Fruit fly (Drosophila melanogaster) whole organism, embryonic: ENCODE data around the gene Alg9.
A peak's percentile ranks its signal among the peaks of the same experiment; 100 is the strongest.

Source experiments
- CG10366 ChIP-seq: fragments of 200-800 bp; sonication (Bioruptor generic); IDR thresholded peaks from 2 replicates; pipeline ENCODE4 v1.3.6; 2022; ENCODE audit warnings: missing biosample characterization, missing genetic modification characterization
- CG15696 ChIP-seq: fragments of 200-800 bp; sonication (Bioruptor generic); optimal IDR thresholded peaks from 2 replicates; lab custom pipeline; 2019; ENCODE audit warnings: missing biosample characterization, mild to moderate bottlenecking, missing genetic modification characterization, moderate library complexity
- CG17186 ChIP-seq: fragments of 200-800 bp; sonication (Bioruptor generic); optimal IDR thresholded peaks from 3 replicates; lab custom pipeline; 2017; ENCODE audit warnings: missing biosample characterization, missing genetic modification reagents, missing genetic modification characterization
- CG2678 ChIP-seq: fragments of 200-800 bp; sonication (Bioruptor generic); optimal IDR thresholded peaks from 3 replicates; lab custom pipeline; 2019; ENCODE audit warnings: missing biosample characterization, mild to moderate bottlenecking, missing genetic modification characterization, moderate library complexity
- CG6765 ChIP-seq: fragments of 200-800 bp; sonication (Bioruptor generic); optimal IDR thresholded peaks from 3 replicates; lab custom pipeline; 2017; ENCODE audit warnings: missing biosample characterization, mild to moderate bottlenecking, missing genetic modification characterization
- D ChIP-seq, 2 experiments: fragments of 200-800 bp in 1 of 2; fragments of >200 bp in 1 of 2; sonication (Bioruptor generic) in 1 of 2; optimal IDR thresholded peaks; 2 replicates in 1 of 2; 3 replicates in 1 of 2; lab custom pipeline; 2017; ENCODE audit warnings: mild to moderate bottlenecking in 1 of 2, missing biosample characterization in 1 of 2, missing genetic modification characterization in 1 of 2, missing genetic modification reagents in 1 of 2
- E2f1 ChIP-seq: fragments of 200-800 bp; sonication (Bioruptor generic); IDR thresholded peaks from 2 replicates; pipeline ENCODE4 v1.3.6; 2022; ENCODE audit warnings: missing biosample characterization, missing genetic modification characterization
- Ets65A ChIP-seq: fragments of 200-800 bp; sonication (Bioruptor generic); peaks from one replicate; lab custom pipeline; 2016; ENCODE audit warnings: missing biosample characterization, missing genetic modification characterization
- MBD-R2 ChIP-seq: fragments of 200-800 bp; sonication (Bioruptor generic); IDR thresholded peaks from 2 replicates; pipeline ENCODE4 v1.3.6; 2022; ENCODE audit warnings: missing biosample characterization, missing genetic modification characterization
- Med ChIP-seq: fragments of 200-800 bp; sonication (Bioruptor generic); peaks from one replicate; lab custom pipeline; 2016; ENCODE audit warnings: missing biosample characterization, missing genetic modification characterization, mild to moderate bottlenecking, inconsistent platforms, moderate library complexity
- Mes4 ChIP-seq: fragments of 200-800 bp; sonication (Bioruptor generic); optimal IDR thresholded peaks from 2 replicates; lab custom pipeline; 2016; ENCODE audit warnings: missing biosample characterization, missing genetic modification characterization
- Myb ChIP-seq: fragments of 200-800 bp; sonication (Bioruptor generic); optimal IDR thresholded peaks from 2 replicates; lab custom pipeline; 2016; ENCODE audit warnings: missing biosample characterization, missing genetic modification characterization
- Neu2 ChIP-seq: fragments of 200-800 bp; sonication (Bioruptor generic); optimal IDR thresholded peaks from 3 replicates; lab custom pipeline; 2016; ENCODE audit warnings: missing biosample characterization, missing genetic modification characterization, borderline replicate concordance
- Rfx ChIP-seq: fragments of 200-800 bp; sonication (Bioruptor generic); IDR thresholded peaks from 2 replicates; pipeline ENCODE4 v1.3.6; 2022; ENCODE audit warnings: missing biosample characterization, missing genetic modification characterization
- Trl ChIP-seq, 3 experiments: fragments of >200 bp in 2 of 3; fragments of 200-800 bp in 1 of 3; sonication (Bioruptor generic) in 1 of 3; optimal IDR thresholded peaks; 2 replicates in 1 of 3; 3 replicates in 2 of 3; lab custom pipeline; 2016 to 2017; ENCODE audit warnings: missing biosample characterization in 1 of 3, missing genetic modification characterization in 1 of 3
- bsh ChIP-seq, 2 experiments: fragments of 200-800 bp; sonication (Bioruptor generic); optimal IDR thresholded peaks; 2 replicates each; lab custom pipeline; 2017 to 2018; ENCODE audit warnings: mild to moderate bottlenecking in 2 of 2, missing biosample characterization in 2 of 2, missing genetic modification characterization in 2 of 2, moderate library complexity in 1 of 2
- dysf ChIP-seq: fragments of 200-800 bp; sonication (Bioruptor generic); IDR thresholded peaks from 3 replicates; pipeline ENCODE4 v1.3.6; 2022; ENCODE audit warnings: missing biosample characterization, missing genetic modification characterization
- esg ChIP-seq: fragments of 200-800 bp; sonication (Bioruptor generic); conservative IDR thresholded peaks from 2 replicates; pipeline ENCODE4 v1.3.6; 2022; ENCODE audit warnings: missing biosample characterization, missing genetic modification characterization
- ewg ChIP-seq: fragments of 200-800 bp; sonication (Bioruptor generic); optimal IDR thresholded peaks from 3 replicates; lab custom pipeline; 2017; ENCODE audit warnings: mild to moderate bottlenecking, missing biosample characterization, missing genetic modification reagents, missing genetic modification characterization
- gro ChIP-seq: fragments of 200-800 bp; sonication (Bioruptor generic); optimal IDR thresholded peaks from 2 replicates; lab custom pipeline; 2016; ENCODE audit warnings: missing biosample characterization, missing genetic modification characterization

The Alg9 gene

dm6 chr3R:25265589-25266201 is 44.3 kb downstream of the Alg9 start, which contains the start of the genes GlnRS and RIOK2 (continued):
- peak; percentile 60 for TF ChIP-seq Myb
- TF ChIP-seq dysf (GFP tag; lab: Robert Waterston, UW) = no peak
- peak; percentile 98 for TF ChIP-seq MBD-R2 (GFP tag; lab: Robert Waterston, UW)
- TF ChIP-seq Mes4 = no peak

- peak; percentile 92 for TF ChIP-seq Ets65A (GFP tag; lab: Kevin White, UChicago)
- no peak for TF ChIP-seq ewg (GFP tag; lab: Kevin White, UChicago)
Measured at dm6 chr3R:25266751-25267150, 45.4 kb downstream of the Alg9 start.

dm6 chr3R:25269909-25270308 is 48.5 kb downstream of the Alg9 start, which contains the start of the genes CG11889 and CG11891:
Gene CG11889 (plus strand): TSS chr3R:25270209.
Gene CG11891 (plus strand): TSS chr3R:25270209.
- no peak for TF ChIP-seq CG6765 (GFP tag; lab: Kevin White, UChicago)
- no peak for TF ChIP-seq Neu2 (GFP tag; lab: Kevin White, UChicago)
- no peak for TF ChIP-seq Trl (optimal IDR thresholded peaks at IDR 0.05; lab: Kevin White, UChicago)
- no peak for TF ChIP-seq Trl (GFP tag; optimal IDR thresholded peaks at IDR 0.05; lab: Kevin White, UChicago)
- no peak for TF ChIP-seq bsh (GFP tag; optimal IDR thresholded peaks at IDR 0.05; lab: Kevin White, UChicago)
- no peak for TF ChIP-seq E2f1 (GFP tag; lab: Robert Waterston, UW)
- no peak for TF ChIP-seq Rfx (GFP tag; lab: Robert Waterston, UW)
- TF ChIP-seq Med = peak; percentile 12
- TF ChIP-seq CG2678 = no peak

- TF ChIP-seq CG15696 (tag; lab: Kevin White, UChicago) = no peak
- no peak for TF ChIP-seq CG10366
- no peak for TF ChIP-seq esg (GFP tag; lab: Robert Waterston, UW)
- TF ChIP-seq gro = no peak
- no peak for TF ChIP-seq D (optimal IDR thresholded peaks at IDR 0.05; lab: Kevin White, UChicago)
- no peak for TF ChIP-seq D (GFP tag; optimal IDR thresholded peaks at IDR 0.05; lab: Kevin White, UChicago)
- TF ChIP-seq CG17186 (GFP tag; lab: Kevin White, UChicago) = no peak
- TF ChIP-seq, all 482 proteins: peak for 0
Measured at dm6 chr3R:25273537-25273936, 52.1 kb downstream of the Alg9 start, which contains the start of gene CG11878. Gene CG11878 (plus strand): TSS chr3R:25273837.
